Worm (Caenorhabditis elegans): ENCODE results near the gene ftt-2.

ftt-2 gene

ce11 chrX:11641562-11641961 is 36.3 kb upstream of the ftt-2 start:
- peak; percentile 64 for TF ChIP-seq aha-1 (tag)
- TF ChIP-seq hlh-11 (tag; optimal IDR thresholded peaks at IDR 0.05) = no peak

- no peak for TF ChIP-seq nhr-10 (tag; optimal IDR thresholded peaks at IDR 0.05)
- TF ChIP-seq jun-1 (tag; optimal IDR thresholded peaks at IDR 0.05) = no peak
- TF ChIP-seq pha-4 (GFP tag; IDR thresholded peaks at IDR 0.05) = no peak
- no peak for TF ChIP-seq pha-4 (tag; optimal IDR thresholded peaks at IDR 0.05)
- TF ChIP-seq lsy-2 (tag; optimal IDR thresholded peaks at IDR 0.05) = peak in 1 of 2 experiments; percentile 18
- TF ChIP-seq hmg-1.1 (GFP tag; IDR thresholded peaks at IDR 0.05) = 0 out of 2 replicates have a peak, but pooled peaks have one; percentile 20
- 0 out of 2 replicates have a peak, but pooled peaks have one; percentile 37 for TF ChIP-seq ctbp-1 (GFP tag; IDR thresholded peaks at IDR 0.05)
- no peak for TF ChIP-seq dpl-1 (GFP tag; optimal IDR thresholded peaks at IDR 0.05)
- peak; percentile 95 for TF ChIP-seq fkh-10 (GFP tag; optimal IDR thresholded peaks at IDR 0.05)
Observed at ce11 chrX:11640463-11640995, 35.3 kb upstream of the ftt-2 start.

ce11 chrX:11638987-11639386 is 33.8 kb upstream of the ftt-2 start:
- TF ChIP-seq F26F4.8 (GFP tag; conservative IDR thresholded peaks at IDR 0.05) = no peak

- TF ChIP-seq dve-1 (tag; optimal IDR thresholded peaks at IDR 0.05; ENCODE audit: insufficient read depth) (no peak), nhr-42 (GFP tag; IDR thresholded peaks at IDR 0.05) (0 out of 2 replicates have a peak, but pooled peaks have one; percentile 18), aha-1 (tag) (peak; percentile 21), unc-62 (GFP tag; optimal IDR thresholded peaks at IDR 0.05 in 1 of 2) (peak in 1 of 2 experiments; percentile 53), unc-62 (tag; optimal IDR thresholded peaks at IDR 0.05) (no peak)
Observed at ce11 chrX:11637721-11638120, 32.5 kb upstream of the ftt-2 start.

ce11 chrX:11633278-11633677 is 28.1 kb upstream of the ftt-2 start:
- TF ChIP-seq ces-1 (GFP tag; optimal IDR thresholded peaks at IDR 0.05) (peak; percentile 62), gei-8 (GFP tag; optimal IDR thresholded peaks at IDR 0.05) (no peak), fkh-10 (GFP tag; optimal IDR thresholded peaks at IDR 0.05) (peak; percentile 14)

- TF ChIP-seq ZK337.2 (GFP tag; IDR thresholded peaks at IDR 0.05) = no peak
Observed at ce11 chrX:11632107-11632506, 26.9 kb upstream of the ftt-2 start, which contains the start of gene sto-6. TSS of gene sto-6 (plus strand) at chrX:11632407.

ce11 chrX:11630499-11630898 is 25.3 kb upstream of the ftt-2 start:
- TF ChIP-seq nhr-237 (tag; optimal IDR thresholded peaks at IDR 0.05) (no peak), R02D3.7 (tag; optimal IDR thresholded peaks at IDR 0.05) (no peak), zag-1 (tag; optimal IDR thresholded peaks at IDR 0.05) (no peak), hmg-1.1 (GFP tag; IDR thresholded peaks at IDR 0.05) (0 out of 2 replicates have a peak, but pooled peaks have one; percentile 24), ctbp-1 (GFP tag; IDR thresholded peaks at IDR 0.05) (0 out of 2 replicates have a peak, but pooled peaks have one; percentile 23), madf-9 (GFP tag; conservative IDR thresholded peaks at IDR 0.05) (no peak), aha-1 (tag) (peak; percentile 30), daf-19 (GFP tag; conservative IDR thresholded peaks at IDR 0.05) (no peak)

- TF ChIP-seq mdl-1 (tag; optimal IDR thresholded peaks at IDR 0.05) = no peak
- no peak for TF ChIP-seq zip-2 (tag; optimal IDR thresholded peaks at IDR 0.05)
- no peak for TF ChIP-seq hlh-11 (tag; optimal IDR thresholded peaks at IDR 0.05)
Observed at ce11 chrX:11628580-11628979, 23.4 kb upstream of the ftt-2 start, which contains the start of gene spp-30. TSS of gene spp-30 (minus strand) at chrX:11628680.

Data from whole organism, L4 larva.